Fruit fly (Drosophila melanogaster) whole organism, adult: ENCODE measurements around the gene Arp8.

Experiments used
- CG14711 ChIP-seq: fragments of 200-800 bp; sonication (Bioruptor generic); optimal IDR thresholded peaks from 2 replicates; lab custom pipeline; 2018; ENCODE audit warnings: missing biosample characterization, mild to moderate bottlenecking, missing genetic modification characterization, moderate library complexity
- CG5204 ChIP-seq: fragments of 200-800 bp; sonication (Bioruptor generic); optimal IDR thresholded peaks from 2 replicates; lab custom pipeline; 2016; ENCODE audit warnings: missing biosample characterization, missing genetic modification characterization
- Crg-1 ChIP-seq: fragments of 200-800 bp; sonication (Bioruptor generic); optimal IDR thresholded peaks from 2 replicates; lab custom pipeline; 2016; ENCODE audit warnings: missing biosample characterization, missing genetic modification characterization
- kay ChIP-seq: fragments of 200-800 bp; sonication (Bioruptor generic); peaks from one replicate; lab custom pipeline; 2016; ENCODE audit warnings: missing biosample characterization, missing genetic modification characterization, borderline replicate concordance

DNA sequence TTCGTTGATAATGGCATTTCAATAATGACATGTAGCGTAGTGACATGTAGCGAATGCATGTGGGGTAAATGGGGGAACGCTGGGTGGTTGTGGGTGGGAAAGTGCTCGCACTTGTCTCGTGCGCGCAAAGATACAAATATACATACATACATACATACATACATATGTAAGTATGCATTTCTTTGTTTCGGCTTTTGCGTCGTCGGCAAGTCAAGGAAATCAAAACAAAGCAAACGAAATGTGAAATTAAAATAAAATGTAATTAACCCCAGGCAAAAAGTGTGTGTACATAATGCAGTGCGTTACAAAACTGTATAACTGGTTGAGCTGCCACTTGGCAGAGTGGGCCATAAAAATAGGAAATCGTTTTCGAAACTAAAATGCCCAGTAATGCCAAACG, 15.1 kb upstream of the Arp8 start:
- TF ChIP-seq CG14711 (tag; lab: Kevin White, UChicago): no peak
- TF ChIP-seq Crg-1 (GFP tag; lab: Kevin White, UChicago): no peak
- TF ChIP-seq CG5204 (GFP tag; lab: Kevin White, UChicago): no peak
- TF ChIP-seq kay (GFP tag; lab: Kevin White, UChicago): no peak
